Fruit fly (Drosophila melanogaster): ENCODE results near the gene CG46439.

DNA sequence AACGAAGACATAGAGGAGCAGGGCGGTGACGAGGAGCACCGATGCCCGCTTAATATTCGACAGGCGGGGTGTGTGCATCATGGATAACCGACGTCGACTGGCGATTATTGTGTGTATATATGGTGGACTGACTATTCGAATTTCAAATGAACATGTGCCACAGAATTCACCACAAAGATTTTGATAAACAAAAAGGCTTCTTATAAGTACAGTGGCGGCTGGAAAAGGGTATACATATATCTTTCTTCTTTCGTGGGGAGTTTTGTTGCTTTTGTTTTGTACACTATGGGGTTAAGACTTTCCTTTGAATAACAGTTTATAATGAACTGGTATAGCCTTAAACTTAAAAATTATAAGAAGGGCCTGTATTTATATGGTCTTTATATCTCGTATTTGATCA lies 26.3 kb downstream of the CG46439 start, which contains the start of gene CG6310:
- TF ChIP-seq psq (optimal IDR thresholded peaks at IDR 0.05) (no peak), usp (GFP tag; optimal IDR thresholded peaks at IDR 0.05) (no peak), pan (optimal IDR thresholded peaks at IDR 0.05) (no peak), EcR (GFP tag; optimal IDR thresholded peaks at IDR 0.05) (no peak), CG8478 (optimal IDR thresholded peaks at IDR 0.05) (no peak), Dll (optimal IDR thresholded peaks at IDR 0.05) (no peak)

All from whole organism.